Worm (Caenorhabditis elegans) whole organism, L4/young adult: ENCODE data around the gene R09E10.8.

Experiments used
- dao-5 ChIP-seq: sonication (generic microtip); optimal IDR thresholded peaks from 2 replicates; lab custom pipeline; 2016; ENCODE audit warnings: missing genotype, missing genetic modification characterization, moderate library complexity, missing compliant biosample characterization
- him-1 ChIP-seq: sonication (generic microtip); optimal IDR thresholded peaks from 2 replicates; lab custom pipeline; 2016; ENCODE audit warnings: missing genotype, missing genetic modification reagents, missing genetic modification characterization, missing compliant biosample characterization

- no peak for TF ChIP-seq him-1 (tag; lab: Kevin White, UChicago)
- no peak for TF ChIP-seq dao-5 (tag; lab: Kevin White, UChicago)
These were observed 36.7 kb upstream of the R09E10.8 start for ce11 chrIV:10346948-10347347.
